Worm (Caenorhabditis elegans) whole organism, dauer: Measurements from ENCODE around the gene C54E4.5.

ENCODE experiments used
- unc-62 ChIP-seq: sonication (generic microtip); optimal IDR thresholded peaks from 2 replicates; lab custom pipeline; 2017; ENCODE audit warnings: missing biosample characterization, missing genetic modification reagents, missing genetic modification characterization

The C54E4.5 gene

ce11 chrIV:2149247-2149756 lies at the start of gene C54E4.5:
TSS of gene C54E4.5 (minus strand) at chrIV:2149297.
- TF ChIP-seq unc-62 (GFP tag; lab: Kevin White, UChicago) = no peak

DNA sequence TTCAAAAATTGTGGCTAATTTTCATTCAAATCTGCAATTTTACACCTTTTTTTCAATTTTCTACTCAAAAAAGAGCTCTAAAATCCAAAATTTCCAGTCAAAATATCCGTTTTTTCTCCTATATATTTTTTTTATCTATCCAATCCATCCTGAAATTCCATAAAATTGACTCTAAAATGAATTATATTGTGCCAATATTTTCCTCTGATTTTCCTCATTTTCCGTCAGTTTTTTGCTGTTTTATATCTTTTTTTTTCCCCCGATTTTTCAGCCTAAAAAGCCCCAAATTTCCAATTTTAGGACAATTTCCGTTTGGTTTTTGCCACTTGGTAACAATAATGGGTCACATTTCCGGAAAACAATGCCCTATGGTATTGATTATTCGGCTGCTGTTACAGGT lies 49.6 kb upstream of the C54E4.5 start, which contains the start of gene Y71G10AR.4:
Gene Y71G10AR.4 (plus strand): TSS at position 301 of the 400 bp plus-strand sequence.
- TF ChIP-seq unc-62 (GFP tag; lab: Kevin White, UChicago) = no peak

DNA sequence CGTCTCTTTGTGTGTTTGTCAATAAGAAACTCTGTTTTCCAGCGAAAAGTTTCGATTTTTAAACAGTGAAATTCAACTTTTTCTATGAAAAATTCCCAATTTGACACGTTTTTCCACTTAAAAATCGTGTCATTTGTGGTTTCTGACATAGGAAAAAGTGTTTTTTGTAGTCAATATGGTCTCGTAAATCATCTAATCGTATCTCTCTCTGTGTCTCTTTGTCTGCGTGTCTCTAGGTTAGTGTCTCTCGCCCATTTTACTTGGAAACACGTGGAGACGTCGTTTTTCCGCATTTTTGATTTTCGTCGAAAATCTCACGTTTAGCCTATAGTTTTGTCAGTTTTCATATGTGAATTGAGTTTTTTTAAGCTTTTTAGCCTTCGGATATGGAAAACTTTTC lies 46.5 kb upstream of the C54E4.5 start:
- no peak for TF ChIP-seq unc-62 (GFP tag; lab: Kevin White, UChicago)

DNA sequence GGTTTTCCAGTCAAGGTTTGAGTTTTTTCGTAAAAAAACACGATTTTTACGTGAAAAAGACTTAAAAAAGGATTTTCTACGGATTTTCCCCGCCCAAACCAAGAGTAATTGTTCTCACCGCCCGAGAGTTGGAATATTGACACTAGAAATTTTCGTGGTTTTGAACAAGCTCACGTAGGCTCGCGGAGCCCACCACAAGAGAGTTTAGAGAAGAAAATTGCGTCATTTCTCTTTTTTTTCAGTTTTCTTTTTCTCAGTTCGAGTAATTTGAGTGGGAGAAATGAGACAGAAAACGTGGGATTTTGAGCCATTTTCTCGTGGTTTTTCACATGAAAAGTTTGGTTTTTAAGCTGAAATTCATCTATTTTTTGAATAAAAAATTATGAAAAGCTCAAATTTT lies 44.5 kb upstream of the C54E4.5 start:
- TF ChIP-seq unc-62 (GFP tag; lab: Kevin White, UChicago) = no peak

- TF ChIP-seq unc-62 (GFP tag; lab: Kevin White, UChicago) = no peak
These were observed 43.9 kb upstream of the C54E4.5 start for ce11 chrIV:2193037-2193436.

DNA sequence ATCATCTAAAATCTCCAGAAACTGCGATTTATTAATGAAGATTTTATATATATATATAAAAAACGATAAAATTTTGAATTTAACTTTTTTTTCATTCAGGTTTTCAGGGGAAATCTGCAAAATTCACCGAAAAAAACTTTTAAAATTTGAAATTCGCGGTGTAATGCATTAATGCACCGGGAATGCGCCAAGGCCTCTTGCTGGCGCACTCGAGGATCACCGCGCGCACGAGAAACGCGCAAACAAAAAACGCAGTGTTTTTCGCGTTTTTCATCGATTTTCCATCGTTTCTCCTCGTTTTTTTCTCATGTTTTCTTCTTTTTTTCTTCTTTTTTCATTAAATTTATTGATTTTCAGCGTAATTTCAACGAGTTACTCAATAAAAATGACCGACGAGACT lies 28.4 kb upstream of the C54E4.5 start, which contains the start of gene hrpu-2:
Gene hrpu-2 (plus strand): TSS at position 352 of the 400 bp plus-strand sequence.
- no peak for TF ChIP-seq unc-62 (GFP tag; lab: Kevin White, UChicago)

DNA sequence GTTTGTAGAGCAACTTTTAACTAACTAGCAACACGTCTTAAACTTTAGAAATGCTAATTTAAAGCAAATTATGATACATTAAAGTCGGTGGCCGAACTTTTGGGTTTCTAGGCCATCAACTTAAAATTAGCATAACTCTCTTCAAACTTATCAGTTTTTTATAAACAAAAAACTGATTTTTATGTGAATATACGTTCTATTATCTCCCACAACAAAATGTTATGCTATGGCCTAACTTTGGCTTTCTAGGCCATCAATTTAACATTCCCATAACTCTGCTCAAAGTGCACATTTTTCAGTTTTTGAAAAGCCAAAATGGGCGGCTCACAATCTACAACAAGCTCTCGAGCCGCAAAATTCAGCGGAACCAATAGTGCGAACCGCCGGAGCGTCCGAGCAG lies 26.2 kb upstream of the C54E4.5 start, which contains the start of gene C54E4.1:
Gene C54E4.1 (plus strand): TSS at position 301 of the 400 bp plus-strand sequence.
- TF ChIP-seq unc-62 (GFP tag; lab: Kevin White, UChicago) = no peak

ce11 chrIV:2172880-2173279 lies 23.8 kb upstream of the C54E4.5 start:
- no peak for TF ChIP-seq unc-62 (GFP tag; lab: Kevin White, UChicago)

DNA sequence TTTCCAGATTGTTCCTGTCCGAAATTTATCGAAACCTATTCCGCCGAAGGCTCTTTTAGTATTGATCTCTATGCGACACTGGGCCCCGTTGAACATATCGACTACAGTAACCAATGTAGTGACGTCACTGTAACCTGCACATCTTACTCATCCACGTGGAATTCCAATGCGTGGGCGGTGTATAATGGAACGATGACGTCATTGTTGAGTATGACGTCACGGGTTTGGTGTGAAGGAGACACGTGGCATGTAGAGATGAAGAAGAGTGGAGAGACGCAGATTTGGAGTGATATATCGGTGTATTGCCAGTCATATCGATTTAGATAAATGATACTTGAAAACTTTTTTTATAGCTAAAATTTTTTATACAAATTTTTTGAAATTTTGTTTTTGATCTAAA lies 21.2 kb upstream of the C54E4.5 start:
- TF ChIP-seq unc-62 (GFP tag; lab: Kevin White, UChicago) = no peak

- TF ChIP-seq unc-62 (GFP tag; lab: Kevin White, UChicago) = no peak
These were observed 19.4 kb upstream of the C54E4.5 start, which contains the start of gene C54E4.4 for ce11 chrIV:2168514-2168913. TSS of gene C54E4.4 (minus strand) at chrIV:2168614.

DNA sequence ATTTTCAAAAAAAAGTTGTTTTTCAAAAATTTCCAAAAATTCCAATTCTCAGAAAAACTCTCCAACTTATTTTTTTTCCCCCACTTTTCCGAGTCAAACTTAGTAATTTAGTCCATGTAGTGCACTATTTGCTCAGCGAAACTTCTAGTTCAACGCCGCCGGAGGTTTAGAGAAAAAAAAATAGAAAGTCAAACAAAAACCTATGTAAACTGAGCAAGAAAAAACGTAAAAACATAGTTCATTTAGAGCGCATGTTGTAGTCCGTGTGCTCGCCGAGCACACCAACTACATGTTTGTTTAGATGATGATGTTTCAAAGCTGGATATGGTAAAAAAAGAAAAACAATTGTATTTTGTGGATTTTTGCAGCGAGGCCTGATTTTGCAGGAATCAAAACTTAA lies 13.2 kb upstream of the C54E4.5 start:
- TF ChIP-seq unc-62 (GFP tag; lab: Kevin White, UChicago) = no peak

ce11 chrIV:2159069-2159468 lies 10.0 kb upstream of the C54E4.5 start, which contains the start of gene gcy-37:
TSS of gene gcy-37 (minus strand) at chrIV:2159169.
- no peak for TF ChIP-seq unc-62 (GFP tag; lab: Kevin White, UChicago)

DNA sequence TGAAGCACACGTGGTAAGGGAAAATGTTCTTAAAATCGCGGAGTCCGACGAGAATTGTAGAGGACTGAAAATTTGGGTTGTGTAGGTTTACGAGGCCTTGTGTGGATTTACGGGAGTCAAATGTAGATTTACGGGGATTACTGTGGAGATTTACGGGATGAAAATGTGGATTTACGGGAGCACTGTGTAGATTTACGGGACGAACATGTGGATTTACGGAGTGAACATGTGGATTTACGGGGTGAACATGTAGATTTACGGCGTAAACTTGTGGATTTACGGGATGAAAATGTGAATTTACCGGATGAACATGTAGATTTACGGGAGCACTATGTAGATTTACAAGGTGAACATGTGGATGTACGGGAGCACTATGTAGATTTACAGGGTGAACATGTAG lies 7.1 kb upstream of the C54E4.5 start:
- TF ChIP-seq unc-62 (GFP tag; lab: Kevin White, UChicago) = no peak

ce11 chrIV:2142320-2142719 lies 6.8 kb downstream of the C54E4.5 start:
- TF ChIP-seq unc-62 (GFP tag; lab: Kevin White, UChicago) = no peak

ce11 chrIV:2140543-2140942 lies 8.6 kb downstream of the C54E4.5 start, which contains the start of gene C54E4.12:
TSS of gene C54E4.12 (minus strand) at chrIV:2140643.
- TF ChIP-seq unc-62 (GFP tag; lab: Kevin White, UChicago) = no peak

DNA sequence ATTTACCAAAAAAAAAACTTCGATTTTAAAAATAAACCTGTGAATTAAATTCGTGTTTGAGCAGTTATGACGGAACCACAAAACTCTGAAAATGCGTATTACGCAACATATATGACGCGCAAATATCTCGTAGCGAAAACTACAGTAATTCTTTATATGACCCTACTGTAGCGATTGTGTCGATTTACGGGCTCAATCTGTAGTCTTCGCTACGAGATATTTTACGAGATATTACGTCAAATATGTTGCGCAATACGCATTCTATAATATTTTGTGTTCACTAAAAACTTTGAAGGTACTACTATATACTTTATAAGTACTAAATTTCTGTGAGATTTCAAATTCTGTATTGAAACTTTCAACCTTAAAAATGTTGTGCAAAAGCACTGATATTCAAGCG lies 11.6 kb downstream of the C54E4.5 start:
- TF ChIP-seq unc-62 (GFP tag; lab: Kevin White, UChicago) = no peak

DNA sequence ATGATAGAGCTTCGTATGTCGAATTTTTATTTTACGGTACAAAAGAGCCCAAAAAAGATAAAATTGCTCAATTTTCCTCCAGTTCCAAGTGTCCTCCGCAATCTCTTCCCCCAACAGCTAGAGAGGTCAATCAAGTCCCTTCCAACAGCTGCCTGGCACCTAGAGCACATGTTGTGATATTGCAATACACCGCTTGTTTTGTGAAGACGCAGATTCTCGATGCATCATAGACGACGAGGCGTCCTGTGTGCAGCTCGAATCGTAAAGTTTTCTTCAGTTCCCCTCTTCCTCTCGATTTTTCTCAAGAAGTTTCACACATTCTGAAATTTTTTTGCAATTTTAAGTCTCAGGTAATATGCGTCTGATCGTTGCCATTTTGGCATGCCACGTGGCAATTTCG lies 12.5 kb downstream of the C54E4.5 start, which contains the start of gene test-1:
Gene test-1 (plus strand): TSS at position 345 of the 400 bp plus-strand sequence.
- TF ChIP-seq unc-62 (GFP tag; lab: Kevin White, UChicago) = no peak
